Fruit fly (Drosophila melanogaster) whole organism: ENCODE data around the gene CG13048.

Source experiments
- CG8478 ChIP-seq: fragments of >200 bp; optimal IDR thresholded peaks from 2 replicates; lab custom pipeline; 2018; ENCODE audit warnings: inconsistent platforms
- Dll ChIP-seq: fragments of >200 bp; optimal IDR thresholded peaks from 2 replicates; lab custom pipeline; 2017
- EcR ChIP-seq, 2 experiments: fragments of >200 bp; optimal IDR thresholded peaks; 2 replicates each; lab custom pipeline; 2017; ENCODE audit warnings: missing biosample characterization in 2 of 2, missing genetic modification characterization in 2 of 2, missing genetic modification reagents in 2 of 2
- pan ChIP-seq: fragments of >200 bp; optimal IDR thresholded peaks from 2 replicates; lab custom pipeline; 2017
- psq ChIP-seq: fragments of >200 bp; optimal IDR thresholded peaks from 2 replicates; lab custom pipeline; 2017
- usp ChIP-seq: fragments of >200 bp; optimal IDR thresholded peaks from 2 replicates; lab custom pipeline; 2017; ENCODE audit warnings: missing biosample characterization, missing genetic modification characterization, mixed read lengths

The CG13048 gene

DNA sequence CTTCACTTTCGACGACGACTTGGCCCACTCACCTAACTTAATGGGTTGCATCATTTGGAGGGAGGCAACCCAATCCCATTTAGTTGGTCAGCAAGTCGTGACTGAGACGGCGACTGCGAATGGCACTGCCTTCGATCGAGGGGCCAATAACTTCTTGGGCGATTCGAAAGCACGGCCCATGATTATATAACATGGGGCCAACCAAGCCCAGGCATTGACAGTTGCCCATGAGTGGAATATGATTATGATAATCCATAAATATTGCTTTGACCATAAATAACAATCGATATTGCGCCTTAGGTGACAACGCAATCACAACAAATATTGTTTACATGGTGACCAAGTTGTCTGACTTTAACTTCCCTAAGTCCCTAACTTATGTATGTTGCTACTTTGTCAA is at the start of gene CG13048:
CG13048 (minus strand) TSS at position 101 of the 400 bp plus-strand sequence.
- TF ChIP-seq CG8478 (lab: Kevin White, UChicago), result no peak
- no peak for TF ChIP-seq EcR (GFP tag; optimal IDR thresholded peaks at IDR 0.05; lab: Kevin White, UChicago)
- no peak for TF ChIP-seq pan (lab: Kevin White, UChicago)
- TF ChIP-seq psq (lab: Kevin White, UChicago), result no peak
- no peak for TF ChIP-seq Dll (lab: Kevin White, UChicago)
- no peak for TF ChIP-seq usp

dm6 chr3L:16333013-16333412 is 49.3 kb upstream of the CG13048 start, which contains the start of gene CG13056:
TSS of gene CG13056 (plus strand) at chr3L:16333313.
- TF ChIP-seq EcR (GFP tag; optimal IDR thresholded peaks at IDR 0.05; lab: Kevin White, UChicago) (no peak), psq (lab: Kevin White, UChicago) (no peak), Dll (lab: Kevin White, UChicago) (no peak), pan (lab: Kevin White, UChicago) (no peak), usp (no peak), CG8478 (lab: Kevin White, UChicago) (no peak)

DNA sequence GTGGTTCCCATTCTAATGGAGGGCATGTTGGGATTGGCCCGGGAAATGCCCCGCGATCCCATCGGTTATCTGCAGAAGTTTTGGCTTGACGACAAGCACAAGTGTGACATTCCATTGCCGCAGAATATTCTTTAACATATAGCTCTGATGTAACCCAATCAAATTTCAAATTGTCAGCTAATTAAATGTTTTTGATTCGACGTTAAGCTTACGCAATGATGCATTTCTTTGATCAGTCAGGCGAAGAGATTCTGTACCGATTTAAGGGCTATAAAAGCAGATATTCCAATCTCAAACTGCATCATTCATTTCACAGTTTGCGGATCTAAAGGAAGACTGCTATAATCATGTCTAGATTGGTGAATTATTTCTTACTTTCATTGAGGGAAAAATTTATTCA is 47.9 kb upstream of the CG13048 start, which contains the start of gene retinin:
retinin (plus strand) TSS at position 301 of the 400 bp plus-strand sequence.
- TF ChIP-seq CG8478 (lab: Kevin White, UChicago) (no peak), EcR (GFP tag; optimal IDR thresholded peaks at IDR 0.05; lab: Kevin White, UChicago) (no peak), usp (no peak), pan (lab: Kevin White, UChicago) (no peak), Dll (lab: Kevin White, UChicago) (no peak), psq (lab: Kevin White, UChicago) (no peak)

- TF ChIP-seq usp, result no peak
- TF ChIP-seq psq (lab: Kevin White, UChicago), result no peak
- no peak for TF ChIP-seq Dll (lab: Kevin White, UChicago)
- TF ChIP-seq CG8478 (lab: Kevin White, UChicago), result no peak
- no peak for TF ChIP-seq EcR (GFP tag; optimal IDR thresholded peaks at IDR 0.05; lab: Kevin White, UChicago)
- no peak for TF ChIP-seq pan (lab: Kevin White, UChicago)
These were observed 47.0 kb upstream of the CG13048 start, which contains the start of gene CG33060 for dm6 chr3L:16330740-16331139. TSS of gene CG33060 (plus strand) at chr3L:16331040.

DNA sequence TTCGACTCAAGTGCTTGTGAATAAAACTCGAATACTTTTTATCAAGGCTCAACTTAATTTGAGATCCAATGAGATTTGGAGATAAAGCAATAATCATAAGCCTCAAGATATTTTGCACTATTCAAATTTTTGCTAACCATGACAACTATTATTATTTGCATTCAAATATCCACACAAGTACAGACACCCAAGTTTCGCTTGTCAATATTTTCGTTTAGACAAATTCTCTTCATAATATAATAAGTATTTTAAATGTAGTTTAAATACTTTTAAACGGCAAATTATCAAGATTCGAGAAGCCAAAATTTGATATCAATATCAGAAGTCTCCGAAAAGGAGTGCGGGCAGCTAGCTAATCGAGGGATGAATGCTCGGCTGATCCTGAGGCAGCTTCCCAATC is 45.8 kb upstream of the CG13048 start, which contains the start of gene CG33061:
CG33061 (plus strand) TSS at position 301 of the 400 bp plus-strand sequence.
- TF ChIP-seq usp (no peak), Dll (lab: Kevin White, UChicago) (no peak), pan (lab: Kevin White, UChicago) (no peak), CG8478 (lab: Kevin White, UChicago) (no peak), psq (lab: Kevin White, UChicago) (no peak), EcR (GFP tag; optimal IDR thresholded peaks at IDR 0.05; lab: Kevin White, UChicago) (no peak)

dm6 chr3L:16328207-16328891 is 44.6 kb upstream of the CG13048 start, which contains the start of gene CG13058:
TSS of gene CG13058 (plus strand) at chr3L:16328841.
- TF ChIP-seq psq (lab: Kevin White, UChicago) (no peak), EcR (GFP tag; optimal IDR thresholded peaks at IDR 0.05; lab: Kevin White, UChicago) (no peak), CG8478 (lab: Kevin White, UChicago) (no peak), usp (no peak), pan (lab: Kevin White, UChicago) (no peak)

- TF ChIP-seq usp (no peak), Dll (lab: Kevin White, UChicago) (no peak)
These were observed 44.1 kb upstream of the CG13048 start, which contains the start of gene CG13038 for dm6 chr3L:16327776-16328175. TSS of gene CG13038 (minus strand) at chr3L:16327893.

DNA sequence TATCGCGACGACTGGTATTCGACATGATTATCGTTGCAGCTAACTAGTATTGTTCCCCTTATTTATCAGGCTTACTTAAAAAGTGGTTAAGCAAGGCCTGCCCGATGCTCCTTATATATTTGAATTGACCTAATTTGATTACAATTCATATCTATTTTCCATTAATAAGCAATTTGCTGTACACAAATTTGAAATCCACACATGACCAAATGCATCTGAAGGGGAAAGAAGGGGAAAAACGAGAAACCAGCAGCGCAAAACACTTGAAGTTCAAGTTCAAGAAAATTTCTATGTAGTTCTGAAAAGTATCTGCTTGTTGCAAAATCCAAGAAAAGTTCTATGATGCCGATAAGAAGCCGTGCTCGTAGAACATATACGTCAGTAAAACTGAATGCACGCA is 42.9 kb upstream of the CG13048 start, which contains the start of the genes CG13040 and CG13039:
CG13040 (minus strand) TSS at position 101 of the 400 bp plus-strand sequence.
CG13039 (minus strand) TSS at position 106 of the 400 bp plus-strand sequence.
- TF ChIP-seq CG8478 (lab: Kevin White, UChicago), result no peak

DNA sequence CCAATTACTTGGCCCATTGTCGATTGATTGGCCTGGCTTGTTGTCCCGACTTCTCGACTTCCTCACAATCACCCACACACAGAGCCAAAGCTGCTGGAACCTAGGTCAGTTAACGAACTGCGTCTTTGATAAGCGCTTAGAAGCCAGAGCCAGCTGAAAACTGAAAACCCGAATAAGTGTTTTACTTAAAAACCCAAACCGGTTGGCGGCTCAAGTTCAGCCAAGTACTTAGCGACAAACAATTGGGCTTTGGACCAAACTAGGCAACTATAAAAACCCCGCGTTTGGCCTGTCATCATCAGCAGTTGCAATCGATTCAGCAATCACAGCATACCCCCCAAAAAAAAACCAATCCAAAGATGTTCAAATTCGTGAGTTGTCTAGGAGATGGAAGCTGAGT is 39.7 kb upstream of the CG13048 start, which contains the start of gene CG13059:
CG13059 (plus strand) TSS at position 301 of the 400 bp plus-strand sequence.
- no peak for TF ChIP-seq usp
- TF ChIP-seq Dll (lab: Kevin White, UChicago), result no peak
- TF ChIP-seq EcR (GFP tag; optimal IDR thresholded peaks at IDR 0.05; lab: Kevin White, UChicago), result no peak
- TF ChIP-seq psq (lab: Kevin White, UChicago), result no peak

dm6 chr3L:16321172-16321571 is 37.5 kb upstream of the CG13048 start, which contains the start of gene CG42718:
TSS of gene CG42718 (minus strand) at chr3L:16321272.
- TF ChIP-seq CG8478 (lab: Kevin White, UChicago), result no peak
- TF ChIP-seq usp, result no peak
- TF ChIP-seq EcR (GFP tag; optimal IDR thresholded peaks at IDR 0.05; lab: Kevin White, UChicago), result no peak
- TF ChIP-seq pan (lab: Kevin White, UChicago), result no peak
- no peak for TF ChIP-seq psq (lab: Kevin White, UChicago)
- no peak for TF ChIP-seq Dll (lab: Kevin White, UChicago)

DNA sequence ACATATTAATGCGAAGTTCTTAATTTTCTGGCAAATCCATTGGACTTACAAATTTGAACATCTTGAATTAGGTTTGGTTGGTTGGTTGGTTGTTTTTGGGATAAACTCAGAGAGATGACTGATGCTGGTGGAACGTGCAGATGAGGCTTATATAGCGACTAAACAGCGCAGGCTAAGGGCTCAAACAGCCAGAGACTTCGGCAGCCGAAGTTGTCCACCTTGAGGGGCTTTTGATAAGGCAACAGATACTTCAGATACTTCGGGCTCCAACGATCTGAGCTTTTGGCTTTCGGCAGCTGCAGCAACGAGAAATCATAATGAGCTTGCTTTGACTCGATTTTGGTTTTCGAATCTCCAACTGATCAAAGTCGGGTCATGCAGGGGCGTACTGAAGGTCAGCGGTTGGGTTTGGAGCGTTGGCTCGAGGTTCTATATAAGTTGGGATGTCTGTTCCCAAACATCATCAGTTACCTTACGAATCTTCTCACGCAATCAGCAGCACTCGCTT is 35.7 kb upstream of the CG13048 start, which contains the start of the genes CG13041 and CG13060:
CG13041 (minus strand) TSS at position 128 of the 508 bp plus-strand sequence.
CG13060 (plus strand) TSS at position 458 of the 508 bp plus-strand sequence.
- TF ChIP-seq usp (no peak), psq (lab: Kevin White, UChicago) (no peak)

DNA sequence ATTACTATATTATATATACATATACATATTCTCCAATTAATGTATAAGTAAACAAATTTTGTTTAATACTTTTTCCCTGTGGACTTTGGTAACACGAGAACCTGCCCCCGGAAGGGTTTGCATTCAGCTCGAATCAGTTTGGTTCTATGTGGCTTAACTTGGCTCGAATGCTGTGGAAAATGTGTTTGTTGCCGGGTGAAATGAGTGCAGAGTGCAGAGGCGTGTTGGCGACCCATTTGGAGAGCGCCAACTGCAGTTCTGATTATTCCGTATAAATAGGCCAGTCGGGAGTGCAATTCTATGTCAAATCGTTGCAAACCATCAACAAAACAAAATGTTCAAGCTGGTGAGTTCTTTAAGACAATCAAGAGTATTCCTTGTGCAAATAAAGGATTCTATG is 34.0 kb upstream of the CG13048 start, which contains the start of gene Nplp3:
Nplp3 (plus strand) TSS at position 301 of the 400 bp plus-strand sequence.
- TF ChIP-seq Dll (lab: Kevin White, UChicago), result no peak
- no peak for TF ChIP-seq CG8478 (lab: Kevin White, UChicago)
- TF ChIP-seq EcR (GFP tag; optimal IDR thresholded peaks at IDR 0.05; lab: Kevin White, UChicago), result no peak
- TF ChIP-seq psq (lab: Kevin White, UChicago), result no peak
- no peak for TF ChIP-seq pan (lab: Kevin White, UChicago)
- TF ChIP-seq usp, result no peak
